Worm (Caenorhabditis elegans) whole organism, L4/young adult: ENCODE data around the gene F37C12.18.

Source experiments
- W03F9.2 ChIP-seq: fragments of 150-350 bp; optimal IDR thresholded peaks from 2 replicates; lab custom pipeline; 2014; ENCODE audit warnings: missing biosample characterization, missing genetic modification characterization
- him-1 ChIP-seq: sonication (generic microtip); optimal IDR thresholded peaks from 2 replicates; lab custom pipeline; 2016; ENCODE audit warnings: missing genotype, missing genetic modification reagents, missing genetic modification characterization, missing compliant biosample characterization

ce11 chrIII:7195325-7195724 is at the start of gene F37C12.18:
- no peak for TF ChIP-seq him-1 (tag; lab: Kevin White, UChicago)
- TF ChIP-seq W03F9.2 (tag; lab: Kevin White, UChicago) = no peak
